Worm (Caenorhabditis elegans): ENCODE data around the gene C17G10.10.
A peak's percentile ranks its signal among the peaks of the same experiment; 100 is the strongest.

Gene C17G10.10

DNA sequence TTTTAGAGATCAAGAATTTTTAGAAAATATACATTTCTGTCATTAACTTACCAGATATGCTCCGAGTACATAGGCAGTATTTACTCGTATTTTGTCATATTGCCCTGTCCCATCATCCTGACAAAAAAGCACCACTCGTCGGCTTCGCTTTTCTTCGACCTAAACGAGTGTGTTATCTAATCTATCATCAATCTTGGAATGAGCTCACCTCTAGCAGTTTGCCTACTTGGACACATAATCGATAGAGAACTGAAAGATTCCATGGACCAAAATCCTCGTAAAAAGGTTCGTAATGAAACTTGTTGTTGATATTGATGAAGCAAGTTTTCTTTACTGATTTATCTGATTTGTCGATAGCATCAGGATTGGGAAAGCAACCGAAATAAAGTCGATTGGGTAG lies 6.3 kb downstream of the C17G10.10 start (continued):
- no peak for TF ChIP-seq K09A11.1 (tag; optimal IDR thresholded peaks at IDR 0.05; ENCODE audit: insufficient read depth)

DNA sequence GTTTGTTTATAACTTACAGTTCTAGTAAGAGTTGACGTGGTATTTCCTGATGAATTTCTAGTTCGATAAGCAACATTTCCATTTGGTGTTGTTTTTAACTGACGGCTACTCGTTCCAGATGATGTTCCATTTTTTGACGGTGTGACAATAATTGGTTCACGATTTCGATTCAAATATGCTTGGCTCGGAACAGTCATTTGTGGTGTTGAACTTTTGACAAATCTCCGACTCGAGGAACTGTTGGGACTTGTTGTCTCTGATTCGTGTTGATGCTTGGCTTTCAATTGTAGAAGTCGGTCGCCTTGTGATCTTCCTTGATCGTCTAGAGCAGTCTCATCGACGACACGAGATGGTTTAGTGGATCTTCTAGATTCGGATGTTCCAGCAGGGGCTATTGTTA lies 7.6 kb downstream of the C17G10.10 start:
- TF ChIP-seq ceh-9 (tag; optimal IDR thresholded peaks at IDR 0.05): no peak
- TF ChIP-seq npax-4 (tag; optimal IDR thresholded peaks at IDR 0.05): no peak

DNA sequence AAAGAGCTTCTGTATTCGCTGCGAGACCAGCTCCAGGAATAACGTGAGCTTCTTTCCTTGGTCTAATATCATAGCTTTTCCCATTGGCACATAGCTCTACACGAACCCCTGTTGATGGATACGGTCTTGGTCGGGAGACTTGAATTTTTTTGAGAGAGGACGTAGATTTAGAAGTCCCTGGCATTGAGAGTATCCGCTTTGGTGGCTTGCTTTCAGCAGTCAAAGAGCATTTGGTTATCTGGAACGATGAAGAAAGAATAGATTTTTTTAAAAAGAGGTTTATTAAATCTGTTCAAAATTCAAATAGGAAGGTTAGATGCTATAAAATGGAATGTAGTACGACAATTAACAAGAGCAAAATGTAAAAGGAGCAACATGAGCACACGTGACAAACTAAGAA lies 9.5 kb downstream of the C17G10.10 start, which contains the start of gene C17G10.13:
Gene C17G10.13 (minus strand): TSS at position 101 of the 400 bp plus-strand sequence.
- no peak for TF ChIP-seq unc-3 (GFP tag; conservative IDR thresholded peaks at IDR 0.05)
- TF ChIP-seq unc-3 (tag; optimal IDR thresholded peaks at IDR 0.05): no peak
- TF ChIP-seq ceh-48 (tag; optimal IDR thresholded peaks at IDR 0.05): no peak
- TF ChIP-seq dve-1 (tag; optimal IDR thresholded peaks at IDR 0.05): no peak

- TF ChIP-seq pha-4 (tag; optimal IDR thresholded peaks at IDR 0.05): no peak
- no peak for TF ChIP-seq ttx-3 (tag; optimal IDR thresholded peaks at IDR 0.05)
- TF ChIP-seq ceh-31 (tag; optimal IDR thresholded peaks at IDR 0.05): no peak
- TF ChIP-seq elt-2 (tag; optimal IDR thresholded peaks at IDR 0.05): no peak
- no peak for TF ChIP-seq ceh-6 (GFP tag; optimal IDR thresholded peaks at IDR 0.05)
These were observed 11.4 kb downstream of the C17G10.10 start for ce11 chrII:5587794-5588193.

ce11 chrII:5585788-5586187 lies 13.4 kb downstream of the C17G10.10 start, which contains the start of gene lys-8:
TSS of gene lys-8 (plus strand) at chrII:5586178.
- TF ChIP-seq elt-2 (tag; optimal IDR thresholded peaks at IDR 0.05) (peak; percentile 98), sox-4 (tag; optimal IDR thresholded peaks at IDR 0.05) (no peak), ztf-16 (tag; optimal IDR thresholded peaks at IDR 0.05) (no peak), nhr-232 (tag; optimal IDR thresholded peaks at IDR 0.05) (no peak)

- TF ChIP-seq sox-2 (GFP tag; IDR thresholded peaks at IDR 0.05) (no peak), mec-3 (tag; optimal IDR thresholded peaks at IDR 0.05; ENCODE audit: borderline replicate concordance) (no peak), ceh-6 (GFP tag; optimal IDR thresholded peaks at IDR 0.05) (no peak), ceh-9 (tag; optimal IDR thresholded peaks at IDR 0.05) (no peak), ama-1 (optimal IDR thresholded peaks at IDR 0.05) (no peak), C38D4.7 (GFP tag; optimal IDR thresholded peaks at IDR 0.05) (no peak), ceh-19 (GFP tag; optimal IDR thresholded peaks at IDR 0.05) (no peak), Y22D7AL.16 (tag; optimal IDR thresholded peaks at IDR 0.05) (no peak), nhr-11 (tag; optimal IDR thresholded peaks at IDR 0.05) (no peak), hlh-6 (tag; optimal IDR thresholded peaks at IDR 0.05) (no peak), ztf-16 (tag; optimal IDR thresholded peaks at IDR 0.05) (no peak)
These were observed 16.9 kb downstream of the C17G10.10 start, which contains the start of gene T25E4.2 for ce11 chrII:5582309-5582708. TSS of gene T25E4.2 (minus strand) at chrII:5582409.

DNA sequence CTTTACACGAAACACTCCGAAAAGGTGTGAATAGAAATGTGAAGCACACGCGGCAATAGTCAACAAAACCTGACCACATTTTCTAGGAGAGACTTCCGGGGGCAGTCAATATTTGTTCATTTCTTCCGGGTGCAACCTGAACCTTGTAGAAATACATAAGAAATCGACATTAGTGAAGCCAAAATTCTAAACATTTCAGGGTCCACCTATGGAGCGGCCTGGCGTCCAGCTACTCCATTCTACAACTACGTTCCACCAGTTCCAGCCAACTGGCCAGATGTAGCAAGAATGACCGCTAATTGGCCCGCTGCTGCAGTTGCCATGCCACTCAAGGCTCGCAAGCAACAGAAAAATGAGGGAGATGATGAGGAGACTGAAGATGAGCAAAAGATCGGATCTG lies 19.9 kb downstream of the C17G10.10 start:
- TF ChIP-seq ceh-19 (GFP tag; optimal IDR thresholded peaks at IDR 0.05): no peak
- TF ChIP-seq hlh-13 (GFP tag; optimal IDR thresholded peaks at IDR 0.05): no peak
- no peak for TF ChIP-seq ceh-14 (tag; optimal IDR thresholded peaks at IDR 0.05)
- TF ChIP-seq ztf-16 (tag; optimal IDR thresholded peaks at IDR 0.05): no peak
- TF ChIP-seq fax-1 (tag; optimal IDR thresholded peaks at IDR 0.05): no peak
- TF ChIP-seq K02D7.2 (tag; optimal IDR thresholded peaks at IDR 0.05): no peak
- TF ChIP-seq ceh-18 (tag; optimal IDR thresholded peaks at IDR 0.05): no peak
- no peak for TF ChIP-seq ceh-6 (GFP tag; optimal IDR thresholded peaks at IDR 0.05)
- no peak for TF ChIP-seq hlh-6 (tag; optimal IDR thresholded peaks at IDR 0.05)
- TF ChIP-seq pros-1 (tag; optimal IDR thresholded peaks at IDR 0.05): no peak
- no peak for TF ChIP-seq dve-1 (tag; optimal IDR thresholded peaks at IDR 0.05)
- no peak for TF ChIP-seq gmeb-2 (tag; optimal IDR thresholded peaks at IDR 0.05)
- TF ChIP-seq npax-4 (tag; optimal IDR thresholded peaks at IDR 0.05): no peak
